Worm (Caenorhabditis elegans): ENCODE data around the gene pap-2.

Gene pap-2

DNA sequence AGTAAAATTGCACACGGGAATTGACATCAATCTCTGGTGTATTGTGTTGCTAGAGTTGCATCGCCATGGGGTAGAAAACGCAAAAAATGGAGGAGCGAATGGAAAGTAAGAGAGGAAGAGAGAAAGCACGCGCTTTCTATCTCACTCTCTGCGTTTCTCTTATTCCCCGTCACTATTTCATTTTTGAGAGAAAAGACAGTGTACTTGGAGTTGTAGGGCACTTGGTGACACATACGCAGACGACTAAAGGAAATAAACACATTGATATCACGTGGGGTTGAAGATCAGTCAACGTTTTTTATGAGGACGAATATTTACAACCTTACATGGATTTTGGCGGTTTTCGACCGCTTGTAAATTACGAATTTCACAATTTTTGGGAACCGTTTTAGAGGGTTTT, 5.8 kb downstream of the pap-2 start:
- no peak for TF ChIP-seq unc-62 (GFP tag; optimal IDR thresholded peaks at IDR 0.05)

- TF ChIP-seq unc-62 (GFP tag; optimal IDR thresholded peaks at IDR 0.05): no peak
These were observed 6.6 kb downstream of the pap-2 start for ce11 chrII:9602566-9602965.

DNA sequence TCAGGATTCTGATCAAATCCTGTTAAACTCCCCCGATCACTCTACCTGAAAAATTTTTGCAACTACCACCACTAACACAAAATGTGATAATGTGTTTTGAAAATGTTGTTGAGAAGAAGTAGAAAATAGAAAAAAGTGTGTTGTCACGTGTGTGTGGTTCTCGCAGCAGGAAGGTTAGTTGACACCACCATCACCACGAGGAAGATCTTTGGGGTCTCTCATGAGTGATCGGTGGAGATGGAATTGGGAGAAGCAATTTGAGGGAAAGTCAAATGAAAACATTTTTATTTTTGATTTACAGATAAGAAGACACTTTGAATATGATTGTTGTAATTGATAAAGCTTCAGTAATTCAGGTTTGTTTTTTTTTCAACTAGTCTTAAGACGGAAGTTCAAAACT, 7.5 kb downstream of the pap-2 start:
- no peak for TF ChIP-seq unc-62 (GFP tag; optimal IDR thresholded peaks at IDR 0.05)

ce11 chrII:9601069-9601468, 8.1 kb downstream of the pap-2 start:
- no peak for TF ChIP-seq unc-62 (GFP tag; optimal IDR thresholded peaks at IDR 0.05)

DNA sequence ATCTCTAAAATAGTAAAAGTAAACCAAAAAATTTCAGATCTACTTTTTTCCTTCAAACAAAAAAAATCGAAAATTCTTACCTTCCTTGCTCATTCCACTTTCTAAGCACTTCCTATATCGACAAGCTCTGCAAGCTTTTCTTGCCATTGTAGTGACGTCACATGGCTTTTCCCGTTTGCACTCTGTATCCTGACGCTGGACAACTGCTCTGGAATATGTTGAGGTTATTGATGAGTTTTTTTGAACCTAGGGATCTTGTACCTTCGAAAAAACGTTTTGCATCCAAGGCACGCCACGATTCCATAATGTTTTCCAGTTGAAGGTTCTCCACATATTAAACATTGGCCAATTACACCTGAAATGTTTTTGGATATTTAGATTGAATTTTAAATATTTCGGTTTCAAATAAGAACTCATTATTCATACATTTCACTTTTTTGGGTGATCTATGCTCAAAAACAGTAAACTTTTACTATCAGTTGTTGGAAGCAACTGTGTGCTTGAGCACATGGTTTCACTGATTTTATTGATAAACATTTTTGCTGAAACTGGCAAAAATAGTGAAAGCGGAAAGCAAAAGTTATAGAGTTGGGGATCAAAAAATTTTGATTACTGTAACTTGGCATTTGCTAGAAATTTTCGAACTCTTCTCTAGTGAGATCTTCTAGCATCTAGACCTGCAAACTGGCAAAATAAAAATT, 9.0 kb downstream of the pap-2 start:
- no peak for TF ChIP-seq unc-62 (GFP tag; optimal IDR thresholded peaks at IDR 0.05)

DNA sequence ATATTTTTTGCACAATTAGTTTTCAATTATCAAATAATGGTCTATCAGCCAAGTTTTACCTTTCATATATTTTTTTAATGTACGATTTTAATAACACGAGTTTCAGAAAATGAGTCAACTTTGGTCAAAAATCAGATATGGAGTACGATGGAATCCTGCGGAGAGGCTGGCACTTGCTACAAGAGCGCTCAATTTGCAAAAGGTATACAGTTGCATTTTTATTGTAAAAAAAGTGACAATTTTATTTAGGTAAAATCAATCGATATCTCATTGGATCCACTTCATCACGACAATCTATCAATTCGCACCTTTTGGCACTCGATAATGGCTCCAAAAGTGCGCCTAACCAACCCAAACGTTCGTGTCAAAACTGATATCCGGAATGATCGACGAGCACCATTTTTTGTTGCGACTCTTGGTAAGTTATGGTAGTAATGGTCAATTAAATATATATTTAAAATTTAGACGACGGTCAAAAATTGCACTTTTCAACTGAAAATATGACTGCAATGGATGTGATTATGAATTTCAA, 11.6 kb downstream of the pap-2 start, which contains the start of gene mrpl-53:
TSS of gene mrpl-53 (plus strand) at position 107 of the 532 bp plus-strand sequence.
- no peak for TF ChIP-seq unc-62 (GFP tag; optimal IDR thresholded peaks at IDR 0.05)

DNA sequence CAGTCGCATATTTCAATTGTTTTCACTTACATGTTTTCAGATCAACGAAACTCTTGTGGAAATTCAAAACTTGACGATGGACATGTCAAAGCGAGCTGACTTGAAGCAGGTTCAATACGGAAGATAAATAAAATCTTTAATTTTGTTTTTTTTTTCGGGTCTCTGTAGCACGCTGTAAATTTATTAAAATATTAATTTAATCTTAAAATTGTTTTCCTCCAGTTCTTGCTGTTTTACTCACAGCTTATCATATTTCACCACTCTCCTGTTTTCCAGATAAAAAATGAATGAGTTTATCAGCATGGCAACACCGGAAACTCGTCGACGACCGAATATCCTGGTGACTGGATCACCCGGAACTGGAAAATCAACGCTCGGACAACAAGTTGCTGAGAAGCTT, 12.8 kb downstream of the pap-2 start, which contains the start of gene E02H1.6:
TSS of gene E02H1.6 (plus strand) at position 301 of the 400 bp plus-strand sequence.
- TF ChIP-seq unc-62 (GFP tag; optimal IDR thresholded peaks at IDR 0.05): no peak

- TF ChIP-seq unc-62 (GFP tag; optimal IDR thresholded peaks at IDR 0.05): no peak
These were observed 14.3 kb downstream of the pap-2 start, which contains the start of gene E02H1.5 for ce11 chrII:9594924-9595323. Gene E02H1.5 (plus strand): TSS chrII:9595224.

DNA sequence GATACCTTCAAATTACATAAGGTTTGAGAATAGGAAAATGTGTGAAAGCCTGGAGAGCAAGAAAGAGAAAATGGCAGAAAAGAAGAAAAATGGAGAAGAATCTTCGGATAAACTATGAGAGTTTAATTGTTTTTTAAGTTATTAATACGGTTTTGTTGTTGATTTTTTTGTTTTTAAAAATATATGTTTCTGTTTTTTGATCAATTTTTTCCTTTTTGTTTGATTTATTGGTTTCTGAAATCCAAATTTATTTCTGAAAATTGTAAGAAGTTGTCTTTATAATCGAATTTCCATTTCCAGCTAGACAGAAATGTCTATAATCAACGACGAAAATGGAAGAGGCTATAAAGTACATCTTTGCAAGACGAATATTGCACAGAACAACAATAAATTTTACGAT, 16.5 kb downstream of the pap-2 start, which contains the start of gene parp-2:
TSS of gene parp-2 (plus strand) at position 301 of the 400 bp plus-strand sequence.
- no peak for TF ChIP-seq unc-62 (GFP tag; optimal IDR thresholded peaks at IDR 0.05)

DNA sequence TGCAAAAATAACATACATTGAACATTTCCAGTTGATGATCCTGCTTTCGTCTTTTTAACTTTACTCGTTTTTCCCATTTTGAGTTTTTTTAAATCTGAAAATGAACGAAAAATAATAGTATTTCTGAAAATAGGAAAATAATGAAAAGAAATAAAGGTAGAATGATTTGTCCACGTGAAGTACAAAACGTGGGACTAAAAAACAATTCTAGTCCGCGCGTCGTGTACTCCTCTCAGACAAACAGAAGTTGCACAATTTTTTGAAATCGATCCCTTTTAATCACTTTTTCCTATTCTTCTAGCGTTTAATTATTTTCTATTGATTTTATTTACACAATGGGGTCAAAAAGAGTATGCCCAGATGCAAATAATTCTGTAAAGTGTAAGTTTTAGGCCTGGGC, 18.1 kb downstream of the pap-2 start, which contains the start of the genes E02H1.1 and tag-124:
TSS of gene E02H1.1 (minus strand) at position 94 of the 400 bp plus-strand sequence.
TSS of gene tag-124 (plus strand) at position 222 of the 400 bp plus-strand sequence.
- no peak for TF ChIP-seq unc-62 (GFP tag; optimal IDR thresholded peaks at IDR 0.05)

ce11 chrII:9589667-9590066, 19.5 kb downstream of the pap-2 start, which contains the start of gene eral-1:
Gene eral-1 (minus strand): TSS chrII:9589767.
- no peak for TF ChIP-seq unc-62 (GFP tag; optimal IDR thresholded peaks at IDR 0.05)

- TF ChIP-seq unc-62 (GFP tag; optimal IDR thresholded peaks at IDR 0.05): no peak
These were observed 22.4 kb downstream of the pap-2 start, which contains the start of gene ugt-58 for ce11 chrII:9586734-9587209. Gene ugt-58 (minus strand): TSS chrII:9586784.

DNA sequence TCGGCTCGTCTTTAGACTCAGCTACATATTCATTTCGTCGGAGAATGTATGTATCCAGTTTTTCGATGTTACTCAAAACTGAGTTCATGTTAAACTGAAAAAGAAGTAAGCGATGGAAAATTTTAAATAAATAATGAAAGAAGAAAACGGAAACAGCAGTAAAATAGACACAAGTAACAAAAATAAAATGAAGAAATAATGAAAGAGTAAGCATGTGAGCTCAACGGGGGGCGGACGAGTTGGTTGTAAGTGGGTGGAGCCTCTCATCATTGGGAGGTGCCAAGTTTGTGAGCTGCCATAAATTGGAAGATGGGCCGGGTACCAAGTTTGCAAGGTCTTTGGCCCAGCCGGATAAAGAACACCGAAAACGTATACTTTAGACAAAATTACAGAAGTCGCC, 25.7 kb downstream of the pap-2 start, which contains the start of gene wee-1.1:
TSS of gene wee-1.1 (minus strand) at position 101 of the 400 bp plus-strand sequence.
- no peak for TF ChIP-seq unc-62 (GFP tag; optimal IDR thresholded peaks at IDR 0.05)

DNA sequence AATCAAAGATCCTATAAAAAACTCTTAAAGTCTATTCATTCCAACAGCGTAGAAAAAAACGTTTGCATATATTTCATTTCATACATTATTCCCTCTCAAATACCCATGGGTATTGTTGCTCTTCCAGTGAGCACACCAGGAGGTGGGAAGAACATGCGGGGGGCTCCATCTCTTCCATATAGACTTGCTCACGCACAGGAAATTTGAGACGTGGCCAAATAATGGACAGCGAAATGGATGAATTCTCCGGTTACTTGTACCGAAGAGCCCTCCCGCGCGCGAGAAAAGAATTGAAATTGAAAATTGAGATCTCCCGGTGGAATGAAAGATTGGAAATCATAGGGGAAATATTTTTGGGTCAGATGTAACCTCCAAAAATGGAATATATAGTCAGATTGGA, 31.6 kb downstream of the pap-2 start:
- no peak for TF ChIP-seq unc-62 (GFP tag; optimal IDR thresholded peaks at IDR 0.05)

DNA sequence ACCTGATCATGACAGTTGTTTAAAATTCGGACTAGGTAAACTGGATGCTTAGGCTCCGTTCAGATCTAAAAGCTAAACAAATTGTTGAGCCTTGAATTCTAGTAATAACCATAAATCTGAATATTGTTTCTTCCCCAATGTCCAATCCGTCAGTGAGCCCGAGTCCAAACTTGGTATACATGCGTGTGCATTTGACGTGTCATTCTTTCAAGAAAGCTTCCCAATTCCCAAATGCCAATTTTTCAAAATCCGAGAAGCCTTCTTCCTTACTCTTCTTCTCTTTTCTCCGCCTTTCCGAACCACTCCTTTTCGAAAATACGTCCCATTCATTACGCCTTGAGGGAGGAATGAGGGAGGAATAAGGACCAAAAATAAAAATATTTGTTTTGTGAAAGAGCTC, 32.5 kb downstream of the pap-2 start:
- no peak for TF ChIP-seq unc-62 (GFP tag; optimal IDR thresholded peaks at IDR 0.05)

ce11 chrII:9575670-9576069, 33.5 kb downstream of the pap-2 start, which contains the start of gene exc-7:
Gene exc-7 (plus strand): TSS chrII:9575970.
- TF ChIP-seq unc-62 (GFP tag; optimal IDR thresholded peaks at IDR 0.05): no peak

DNA sequence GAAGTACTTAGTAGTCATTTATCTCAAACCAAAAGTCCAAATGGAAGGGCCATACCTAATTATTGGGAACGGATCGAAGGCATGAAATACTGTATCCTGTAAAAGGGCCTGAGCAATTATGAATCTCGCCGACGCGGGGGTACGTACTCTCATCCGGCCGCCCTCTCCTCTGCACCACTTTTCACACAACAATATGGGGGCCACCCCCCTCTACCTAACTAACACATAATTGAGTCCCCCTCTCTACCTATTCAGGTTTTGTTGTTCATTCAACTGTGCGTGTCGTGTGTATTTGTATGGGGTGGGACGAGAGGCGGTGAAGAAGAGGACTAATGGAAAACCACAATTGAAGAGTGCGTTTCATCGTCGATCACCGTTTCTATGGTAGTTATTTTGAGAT, 34.8 kb downstream of the pap-2 start:
- TF ChIP-seq unc-62 (GFP tag; optimal IDR thresholded peaks at IDR 0.05): no peak
